Worm (Caenorhabditis elegans): ENCODE data around the gene C49C3.11.

C49C3.11 gene

ce11 chrIV:17367294-17367693, 23.7 kb downstream of the C49C3.11 start, which contains the start of gene zipt-17:
TSS of gene zipt-17 (minus strand) at chrIV:17367394.
- no peak for TF ChIP-seq unc-120 (tag; optimal IDR thresholded peaks at IDR 0.05; ENCODE audit: poor library complexity, severe bottlenecking)
- no peak for TF ChIP-seq ceh-39 (tag; optimal IDR thresholded peaks at IDR 0.05)
- no peak for TF ChIP-seq pha-4 (tag; optimal IDR thresholded peaks at IDR 0.05)
- no peak for TF ChIP-seq blmp-1 (tag; optimal IDR thresholded peaks at IDR 0.05)
- no peak for TF ChIP-seq ham-2 (GFP tag; optimal IDR thresholded peaks at IDR 0.05)

ce11 chrIV:17368292-17368691, 24.7 kb downstream of the C49C3.11 start, which contains the start of gene trh-1:
TSS of gene trh-1 (plus strand) at chrIV:17368592.
- TF ChIP-seq nhr-2 (tag; optimal IDR thresholded peaks at IDR 0.05) (no peak), pha-4 (tag; optimal IDR thresholded peaks at IDR 0.05) (no peak), snpc-4 (tag; optimal IDR thresholded peaks at IDR 0.05) (no peak), drap-1 (GFP tag; optimal IDR thresholded peaks at IDR 0.05) (no peak), sem-2 (GFP tag; optimal IDR thresholded peaks at IDR 0.05) (no peak), zip-8 (tag; optimal IDR thresholded peaks at IDR 0.05) (no peak), lin-13 (tag; optimal IDR thresholded peaks at IDR 0.05) (no peak), mls-2 (tag; optimal IDR thresholded peaks at IDR 0.05) (no peak), ceh-83 (GFP tag; optimal IDR thresholded peaks at IDR 0.05) (no peak), hlh-1 (tag; optimal IDR thresholded peaks at IDR 0.05) (no peak), nhr-12 (tag; optimal IDR thresholded peaks at IDR 0.05) (no peak), nhr-237 (tag; optimal IDR thresholded peaks at IDR 0.05) (no peak), flh-1 (GFP tag; optimal IDR thresholded peaks at IDR 0.05) (no peak), unc-62 (GFP tag; optimal IDR thresholded peaks at IDR 0.05) (no peak), ham-2 (GFP tag; optimal IDR thresholded peaks at IDR 0.05) (no peak), ces-1 (GFP tag; optimal IDR thresholded peaks at IDR 0.05) (no peak), ceh-39 (tag; optimal IDR thresholded peaks at IDR 0.05) (no peak)

- TF ChIP-seq pha-4 (tag; optimal IDR thresholded peaks at IDR 0.05) = no peak
- peak; percentile 7 for TF ChIP-seq zip-8 (tag; optimal IDR thresholded peaks at IDR 0.05)
- no peak for TF ChIP-seq flh-1 (GFP tag; optimal IDR thresholded peaks at IDR 0.05)
- no peak for TF ChIP-seq drap-1 (GFP tag; optimal IDR thresholded peaks at IDR 0.05)
- no peak for TF ChIP-seq M03D4.4 (tag; optimal IDR thresholded peaks at IDR 0.05)
- TF ChIP-seq ztf-11 (tag; optimal IDR thresholded peaks at IDR 0.05) = no peak
- TF ChIP-seq mls-2 (tag; optimal IDR thresholded peaks at IDR 0.05) = no peak
Measured at ce11 chrIV:17371469-17371868, 27.9 kb downstream of the C49C3.11 start, which contains the start of gene C30H6.5. TSS of gene C30H6.5 (plus strand) at chrIV:17371769.

DNA sequence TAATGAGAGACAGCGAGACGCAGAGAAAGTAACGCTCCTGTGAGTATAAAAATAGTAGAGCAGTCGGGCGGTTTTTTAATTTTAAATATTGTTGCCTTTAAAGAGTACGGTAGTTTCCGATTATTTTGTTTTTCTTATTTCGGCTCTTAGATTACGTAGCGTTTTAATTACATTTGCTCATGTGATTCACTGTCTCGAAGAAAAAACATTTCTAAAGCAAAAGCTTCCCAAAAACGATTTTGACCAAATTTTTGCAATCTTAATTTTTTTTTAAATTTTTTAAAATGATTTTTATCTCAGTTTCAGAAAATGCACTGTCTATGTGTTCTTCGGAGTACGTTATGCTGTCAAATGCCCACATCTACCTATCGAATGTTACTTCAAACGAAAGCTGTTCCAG, 32.5 kb downstream of the C49C3.11 start, which contains the start of gene haf-1:
TSS of gene haf-1 (plus strand) at position 301 of the 400 bp plus-strand sequence.
- TF ChIP-seq lin-32 (GFP tag; optimal IDR thresholded peaks at IDR 0.05) = no peak
- TF ChIP-seq ham-2 (GFP tag; optimal IDR thresholded peaks at IDR 0.05) = no peak
- TF ChIP-seq mls-2 (tag; optimal IDR thresholded peaks at IDR 0.05) = no peak
- TF ChIP-seq ztf-11 (tag; optimal IDR thresholded peaks at IDR 0.05) = no peak
- no peak for TF ChIP-seq unc-39 (tag; optimal IDR thresholded peaks at IDR 0.05)
- no peak for TF ChIP-seq M03D4.4 (tag; optimal IDR thresholded peaks at IDR 0.05)
- no peak for TF ChIP-seq lin-13 (tag; optimal IDR thresholded peaks at IDR 0.05)
- no peak for TF ChIP-seq unc-120 (tag; optimal IDR thresholded peaks at IDR 0.05; ENCODE audit: poor library complexity, severe bottlenecking)
- TF ChIP-seq ceh-39 (tag; optimal IDR thresholded peaks at IDR 0.05) = no peak
- no peak for TF ChIP-seq hlh-1 (tag; optimal IDR thresholded peaks at IDR 0.05)
- TF ChIP-seq ceh-83 (GFP tag; optimal IDR thresholded peaks at IDR 0.05) = no peak
- no peak for TF ChIP-seq sptf-1 (tag; optimal IDR thresholded peaks at IDR 0.05)
- no peak for TF ChIP-seq nhr-2 (tag; optimal IDR thresholded peaks at IDR 0.05)

DNA sequence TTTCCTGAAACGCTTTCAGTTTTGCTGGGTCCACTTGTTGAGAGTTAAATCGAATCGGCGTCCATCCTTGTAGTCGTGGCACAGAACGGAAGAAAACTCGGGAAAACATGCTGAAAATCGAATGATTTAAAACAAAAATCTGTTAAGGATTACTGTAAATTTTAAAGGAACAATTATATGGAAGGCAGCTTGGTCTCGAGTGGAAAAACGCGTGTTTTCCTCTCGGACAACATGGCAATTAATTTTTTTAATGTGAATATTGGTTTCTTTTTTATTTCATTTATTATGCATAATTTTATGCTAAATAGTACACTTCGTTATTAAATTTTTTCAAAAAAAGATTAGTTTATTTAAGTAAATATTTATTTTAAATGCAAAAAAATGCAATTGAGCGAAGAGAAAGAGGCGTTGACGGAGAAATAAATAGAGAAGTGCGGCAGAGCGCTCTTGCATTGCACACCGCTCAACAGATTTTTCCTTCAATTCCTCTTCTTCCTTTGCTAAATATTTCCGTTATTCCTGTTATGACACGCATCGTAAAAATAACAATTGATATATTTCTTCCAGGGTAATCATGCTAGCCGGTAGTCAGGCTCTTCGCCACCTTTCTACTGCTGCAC, 36.6 kb downstream of the C49C3.11 start, which contains the start of the genes C30H6.9 and dlat-2:
TSS of gene C30H6.9 (minus strand) at position 110 of the 620 bp plus-strand sequence.
TSS of gene dlat-2 (plus strand) at position 566 of the 620 bp plus-strand sequence.
- TF ChIP-seq ces-1 (GFP tag; optimal IDR thresholded peaks at IDR 0.05) (peak; percentile 41), mep-1 (tag; optimal IDR thresholded peaks at IDR 0.05) (peak; percentile 22), pha-4 (tag; optimal IDR thresholded peaks at IDR 0.05) (peak; percentile 38), ham-2 (GFP tag; optimal IDR thresholded peaks at IDR 0.05) (no peak), lsy-2 (tag; optimal IDR thresholded peaks at IDR 0.05) (peak; percentile 31)

DNA sequence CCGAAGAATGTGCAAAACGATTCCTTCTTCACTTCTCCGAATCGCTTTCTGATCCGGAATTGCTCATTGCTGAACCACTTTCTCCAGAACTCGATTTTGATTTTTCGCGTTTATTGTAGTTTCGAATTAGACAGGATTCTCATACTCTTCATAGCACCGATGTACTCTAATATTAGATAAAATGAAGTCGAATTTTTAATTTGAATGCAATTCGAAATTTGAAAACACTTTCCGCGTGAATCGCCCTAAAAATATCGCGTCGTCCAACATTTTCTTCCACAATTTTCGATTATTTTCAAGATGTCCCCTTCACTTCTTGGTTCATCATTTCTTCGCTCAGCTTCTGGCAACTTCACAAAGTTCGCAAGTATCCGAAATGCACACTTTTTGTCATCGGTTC, 38.4 kb downstream of the C49C3.11 start, which contains the start of gene C30H6.8:
TSS of gene C30H6.8 (plus strand) at position 301 of the 400 bp plus-strand sequence.
- TF ChIP-seq pha-4 (tag; optimal IDR thresholded peaks at IDR 0.05) (no peak), mep-1 (tag; optimal IDR thresholded peaks at IDR 0.05) (no peak)

Data from whole organism, mixed stage, embryonic.